Fruit fly (Drosophila melanogaster) whole organism, embryonic: Measurements from ENCODE around the gene CG32639.

Experiments
- Adf1 ChIP-seq: fragments of 200-800 bp; sonication (Bioruptor generic); IDR thresholded peaks from 2 replicates; pipeline ENCODE4 v1.3.6; 2022; ENCODE audit warnings: missing biosample characterization, missing genetic modification characterization
- Antp ChIP-seq: fragments of 200-800 bp; sonication (Bioruptor generic); optimal IDR thresholded peaks from 3 replicates; lab custom pipeline; 2016; ENCODE audit warnings: missing biosample characterization, missing genetic modification characterization
- Atf3 ChIP-seq: fragments of 200-800 bp; sonication (Bioruptor generic); optimal IDR thresholded peaks from 3 replicates; lab custom pipeline; 2016; ENCODE audit warnings: missing biosample characterization, missing genetic modification characterization
- Awh ChIP-seq: fragments of 200-800 bp; sonication (Bioruptor generic); IDR thresholded peaks from 2 replicates; pipeline ENCODE4, ENCODE4 v1.3.6; 2022; ENCODE audit warnings: missing biosample characterization, missing genetic modification characterization
- CG1024 ChIP-seq: fragments of 200-800 bp; sonication (Bioruptor generic); IDR thresholded peaks from 2 replicates; pipeline ENCODE4 v1.3.6; 2022; ENCODE audit warnings: missing biosample characterization, missing genetic modification characterization
- CG12391 ChIP-seq: fragments of 200-800 bp; sonication (Bioruptor generic); optimal IDR thresholded peaks from 3 replicates; lab custom pipeline; 2018; ENCODE audit warnings: missing biosample characterization, mild to moderate bottlenecking, missing genetic modification characterization, moderate library complexity
- CG1529 ChIP-seq: fragments of 200-800 bp; sonication (Bioruptor generic); optimal IDR thresholded peaks from 3 replicates; lab custom pipeline; 2018; ENCODE audit warnings: missing biosample characterization, missing genetic modification characterization
- CG17802 ChIP-seq: fragments of 200-800 bp; sonication (Bioruptor generic); optimal IDR thresholded peaks from 2 replicates; lab custom pipeline; 2018; ENCODE audit warnings: missing biosample characterization, mild to moderate bottlenecking, missing genetic modification characterization, moderate library complexity
- CG18764 ChIP-seq: fragments of 200-800 bp; sonication (Bioruptor generic); optimal IDR thresholded peaks from 3 replicates; lab custom pipeline; 2016; ENCODE audit warnings: missing biosample characterization, missing genetic modification characterization
- CG2120 ChIP-seq: fragments of 200-800 bp; sonication (Bioruptor generic); optimal IDR thresholded peaks from 3 replicates; lab custom pipeline; 2016; ENCODE audit warnings: missing biosample characterization, missing genetic modification characterization
- CG32532 ChIP-seq: fragments of 200-800 bp; sonication (Bioruptor generic); IDR thresholded peaks from 2 replicates; pipeline ENCODE4 v1.3.6; 2022; ENCODE audit warnings: missing biosample characterization, missing genetic modification characterization
- CG33557 ChIP-seq: fragments of 200-800 bp; sonication (Bioruptor generic); optimal IDR thresholded peaks from 2 replicates; lab custom pipeline; 2019; ENCODE audit warnings: missing biosample characterization, mild to moderate bottlenecking, missing genetic modification characterization, moderate library complexity
- CG4617 ChIP-seq: fragments of 200-800 bp; sonication (Bioruptor generic); optimal IDR thresholded peaks from 3 replicates; lab custom pipeline; 2016; ENCODE audit warnings: missing biosample characterization, missing genetic modification characterization, borderline replicate concordance
- CG6683 ChIP-seq: fragments of 200-800 bp; sonication (Bioruptor generic); optimal IDR thresholded peaks from 2 replicates; lab custom pipeline; 2017; ENCODE audit warnings: missing biosample characterization, mild to moderate bottlenecking, missing genetic modification characterization, missing genetic modification reagents
- CG7928 ChIP-seq: fragments of 200-800 bp; sonication (Bioruptor generic); optimal IDR thresholded peaks from 2 replicates; lab custom pipeline; 2017; ENCODE audit warnings: missing biosample characterization, mild to moderate bottlenecking, missing genetic modification characterization
- CkIIα-i1 ChIP-seq: fragments of 200-800 bp; sonication (Bioruptor generic); IDR thresholded peaks from 2 replicates; pipeline ENCODE4 v1.3.6; 2022; ENCODE audit warnings: missing biosample characterization, missing genetic modification characterization
- D ChIP-seq, 2 experiments: fragments of 200-800 bp in 1 of 2; fragments of >200 bp in 1 of 2; sonication (Bioruptor generic) in 1 of 2; optimal IDR thresholded peaks; 2 replicates in 1 of 2; 3 replicates in 1 of 2; lab custom pipeline; 2017; ENCODE audit warnings: mild to moderate bottlenecking in 1 of 2, missing biosample characterization in 1 of 2, missing genetic modification characterization in 1 of 2, missing genetic modification reagents in 1 of 2
- Dll ChIP-seq: fragments of 200-800 bp; sonication (Bioruptor generic); IDR thresholded peaks from 4 replicates; pipeline ENCODE4 v1.3.6; 2022; ENCODE audit warnings: missing biosample characterization, missing genetic modification characterization; ENCODE audit not compliant: partially characterized antibody
- Doc3 ChIP-seq: fragments of 200-800 bp; sonication (Bioruptor generic); IDR thresholded peaks from 3 replicates; pipeline ENCODE4 v1.3.6; 2022; ENCODE audit warnings: missing biosample characterization, missing genetic modification characterization; ENCODE audit not compliant: partially characterized antibody
- Dp ChIP-seq: fragments of 200-800 bp; sonication (Bioruptor generic); optimal IDR thresholded peaks from 2 replicates; lab custom pipeline; 2018; ENCODE audit warnings: missing biosample characterization, mild to moderate bottlenecking, missing genetic modification characterization, moderate library complexity
- H2.0 ChIP-seq: fragments of 200-800 bp; sonication (Bioruptor generic); IDR thresholded peaks from 2 replicates; pipeline ENCODE4 v1.3.6; 2022; ENCODE audit warnings: missing biosample characterization, missing genetic modification characterization
- HLHmδ ChIP-seq: fragments of 200-800 bp; sonication (Bioruptor generic); optimal IDR thresholded peaks from 2 replicates; lab custom pipeline; 2018; ENCODE audit warnings: missing biosample characterization, mild to moderate bottlenecking, missing genetic modification characterization, moderate library complexity
- Hmr ChIP-seq: fragments of 200-800 bp; sonication (Bioruptor generic); optimal IDR thresholded peaks from 3 replicates; lab custom pipeline; 2017; ENCODE audit warnings: mild to moderate bottlenecking, missing biosample characterization, missing genetic modification reagents, missing genetic modification characterization
- Ptx1 ChIP-seq: fragments of 200-800 bp; sonication (Bioruptor generic); IDR thresholded peaks from 2 replicates; pipeline ENCODE4 v1.3.6; 2022; ENCODE audit warnings: missing biosample characterization, missing genetic modification characterization
- Side ChIP-seq: fragments of 200-800 bp; sonication (Bioruptor generic); optimal IDR thresholded peaks from 2 replicates; lab custom pipeline; 2016; ENCODE audit warnings: missing biosample characterization, missing genetic modification characterization
- bsh ChIP-seq, 2 experiments: fragments of 200-800 bp; sonication (Bioruptor generic); optimal IDR thresholded peaks; 2 replicates each; lab custom pipeline; 2017 to 2018; ENCODE audit warnings: mild to moderate bottlenecking in 2 of 2, missing biosample characterization in 2 of 2, missing genetic modification characterization in 2 of 2, moderate library complexity in 1 of 2
- caup ChIP-seq: fragments of 200-800 bp; sonication (Bioruptor generic); optimal IDR thresholded peaks from 3 replicates; lab custom pipeline; 2017; ENCODE audit warnings: missing biosample characterization, mild to moderate bottlenecking, missing genetic modification characterization, moderate library complexity; ENCODE audit not compliant: severe bottlenecking
- chinmo ChIP-seq: fragments of 200-800 bp; sonication (Bioruptor generic); IDR thresholded peaks from 4 replicates; pipeline ENCODE4 v1.3.6; 2022; ENCODE audit warnings: missing biosample characterization, missing genetic modification characterization; ENCODE audit not compliant: partially characterized antibody
- croc ChIP-seq: fragments of 200-800 bp; sonication (Bioruptor generic); conservative IDR thresholded peaks from 3 replicates; pipeline ENCODE4 v1.3.6; 2022; ENCODE audit warnings: missing biosample characterization, missing genetic modification characterization
- dati ChIP-seq: fragments of 200-800 bp; sonication (Bioruptor generic); IDR thresholded peaks from 2 replicates; pipeline ENCODE4 v1.3.6; 2022; ENCODE audit warnings: missing biosample characterization, missing genetic modification characterization
- fd64A ChIP-seq: fragments of 200-800 bp; sonication (Bioruptor generic); optimal IDR thresholded peaks from 3 replicates; lab custom pipeline; 2018; ENCODE audit warnings: missing biosample characterization, mild to moderate bottlenecking, missing genetic modification characterization
- fru ChIP-seq: fragments of >200 bp; optimal IDR thresholded peaks from 2 replicates; lab custom pipeline; 2017
- hkb ChIP-seq, 2 experiments: fragments of 200-800 bp in 1 of 2; fragments of >200 bp in 1 of 2; sonication (Bioruptor generic) in 1 of 2; IDR thresholded peaks in 1 of 2; optimal IDR thresholded peaks in 1 of 2; 2 replicates each; pipeline versions ENCODE4 v1.3.6 to Lab custom; 2017 to 2022; ENCODE audit warnings: missing biosample characterization in 1 of 2, missing genetic modification characterization in 1 of 2
- klu ChIP-seq: fragments of 200-800 bp; sonication (Bioruptor generic); IDR thresholded peaks from 2 replicates; pipeline ENCODE4 v1.3.6; 2022; ENCODE audit warnings: missing biosample characterization, missing genetic modification characterization
- lbe ChIP-seq: fragments of 200-800 bp; sonication (Bioruptor generic); optimal IDR thresholded peaks from 2 replicates; lab custom pipeline; 2016; ENCODE audit warnings: missing biosample characterization, mild to moderate bottlenecking, missing genetic modification characterization
- onecut ChIP-seq: fragments of 200-800 bp; sonication (Bioruptor generic); IDR thresholded peaks from 2 replicates; pipeline ENCODE4 v1.3.6; 2022; ENCODE audit warnings: missing biosample characterization, missing genetic modification characterization
- pan ChIP-seq, 4 experiments: fragments of >200 bp in 3 of 4; fragments of 200-800 bp in 1 of 4; sonication (Bioruptor generic) in 1 of 4; optimal IDR thresholded peaks in 3 of 4; IDR thresholded peaks in 1 of 4; 2 replicates each; pipeline versions ENCODE4 v1.3.6 to Lab custom; 2017 to 2022; ENCODE audit warnings: missing biosample characterization in 2 of 4, missing genetic modification characterization in 2 of 4, mixed read lengths in 1 of 4
- prd ChIP-seq, 3 experiments: fragments of >200 bp in 2 of 3; fragments of 200-800 bp in 1 of 3; sonication (Bioruptor generic) in 1 of 3; optimal IDR thresholded peaks in 2 of 3; IDR thresholded peaks in 1 of 3; 2 replicates in 2 of 3; 3 replicates in 1 of 3; pipeline versions ENCODE4 v1.3.6 to Lab custom; 2017 to 2022; ENCODE audit warnings: missing biosample characterization in 1 of 3, missing genetic modification characterization in 1 of 3
- pum ChIP-seq: fragments of 200-800 bp; sonication (Bioruptor generic); optimal IDR thresholded peaks from 2 replicates; lab custom pipeline; 2016; ENCODE audit warnings: missing biosample characterization, missing genetic modification characterization
- row ChIP-seq: fragments of 200-800 bp; sonication (Bioruptor generic); IDR thresholded peaks from 3 replicates; pipeline ENCODE4 v1.3.6; 2022; ENCODE audit warnings: missing biosample characterization, missing genetic modification characterization
- salm ChIP-seq: fragments of 200-800 bp; sonication (Bioruptor generic); optimal IDR thresholded peaks from 2 replicates; lab custom pipeline; 2018; ENCODE audit warnings: missing biosample characterization, mild to moderate bottlenecking, missing genetic modification characterization
- stc ChIP-seq: fragments of 200-800 bp; sonication (Bioruptor generic); IDR thresholded peaks from 2 replicates; pipeline ENCODE4 v1.3.6; 2022; ENCODE audit warnings: missing biosample characterization, missing genetic modification characterization
- sug ChIP-seq: fragments of 200-800 bp; optimal IDR thresholded peaks from 2 replicates; lab custom pipeline; 2019; ENCODE audit warnings: missing biosample characterization, mild to moderate bottlenecking, missing genetic modification characterization, moderate library complexity
- tio ChIP-seq: fragments of 200-800 bp; sonication (Bioruptor generic); optimal IDR thresholded peaks from 2 replicates; lab custom pipeline; 2017; ENCODE audit warnings: missing biosample characterization, missing genetic modification characterization, inconsistent platforms
- vvl ChIP-seq: fragments of 200-800 bp; sonication (Bioruptor generic); IDR thresholded peaks from 2 replicates; pipeline ENCODE4 v1.3.6; 2022; ENCODE audit warnings: missing biosample characterization, missing genetic modification characterization
- wor ChIP-seq: fragments of 200-800 bp; sonication (Bioruptor generic); IDR thresholded peaks from 2 replicates; pipeline ENCODE4 v1.3.6; 2022; ENCODE audit warnings: missing biosample characterization, missing genetic modification characterization

Gene CG32639

dm6 chrX:13232406-13233195 is 3.8 kb downstream of the CG32639 start (continued):
- TF ChIP-seq klu (GFP tag; lab: Robert Waterston, UW) (peak; percentile 42; the same call in 1 of the 2 replicates), fd64A (GFP tag; lab: Kevin White, UChicago) (peak; percentile 45), Antp (GFP tag; lab: Kevin White, UChicago) (peak; percentile 76), CG2120 (peak; percentile 56), Side (GFP tag; lab: Kevin White, UChicago) (peak; percentile 56), HLHmδ (GFP tag; lab: Kevin White, UChicago) (no peak), wor (GFP tag; lab: Robert Waterston, UW) (peak; percentile 28; the same call in 1 of the 2 replicates), CkIIα-i1 (no peak), H2.0 (GFP tag; lab: Robert Waterston, UW) (peak; percentile 83), CG6683 (GFP tag; lab: Kevin White, UChicago) (peak; percentile 44), onecut (peak; percentile 77), sug (tag; lab: Kevin White, UChicago) (peak; percentile 0), dati (GFP tag; lab: Robert Waterston, UW) (peak; percentile 72), CG4617 (GFP tag; lab: Kevin White, UChicago) (peak; percentile 32), D (optimal IDR thresholded peaks at IDR 0.05; lab: Kevin White, UChicago) (no peak), D (GFP tag; optimal IDR thresholded peaks at IDR 0.05; lab: Kevin White, UChicago) (peak; percentile 56), Dp (GFP tag; lab: Kevin White, UChicago) (no peak), caup (GFP tag; lab: Kevin White, UChicago) (peak; percentile 60), CG1024 (GFP tag; lab: Robert Waterston, UW) (peak; percentile 71; the same call in 1 of the 2 replicates), prd (optimal IDR thresholded peaks at IDR 0.05; lab: Kevin White, UChicago) (no peak), prd (GFP tag; IDR thresholded peaks at IDR 0.05; lab: Robert Waterston, UW) (peak; percentile 83), CG7928 (GFP tag; lab: Kevin White, UChicago) (no peak), bsh (GFP tag; optimal IDR thresholded peaks at IDR 0.05; lab: Kevin White, UChicago) (peak in 1 of 2 experiments; percentile 75), hkb (optimal IDR thresholded peaks at IDR 0.05; lab: Kevin White, UChicago) (no peak), hkb (GFP tag; IDR thresholded peaks at IDR 0.05; lab: Robert Waterston, UW) (peak; percentile 73), salm (tag; lab: Kevin White, UChicago) (peak; percentile 44), pum (peak; percentile 68), croc (GFP tag; lab: Robert Waterston, UW) (peak; percentile 55; the same call in 2 of the 3 replicates), Ptx1 (GFP tag; lab: Robert Waterston, UW) (peak; percentile 86), vvl (GFP tag; lab: Robert Waterston, UW) (peak; percentile 88), chinmo (GFP tag; lab: Robert Waterston, UW) (0 out of 4 replicates have a peak, but pooled peaks have one; percentile 53), CG33557 (GFP tag; lab: Kevin White, UChicago) (no peak), row (GFP tag; lab: Robert Waterston, UW) (peak; percentile 76), Atf3 (peak; percentile 68), Doc3 (GFP tag; lab: Robert Waterston, UW) (no peak), pan (optimal IDR thresholded peaks at IDR 0.05; lab: Kevin White, UChicago) (no peak), pan (GFP tag; optimal IDR thresholded peaks at IDR 0.05 in 1 of 2, IDR thresholded peaks at IDR 0.05 in 1 of 2) (peak in 1 of 2 experiments; percentile 84), Dll (GFP tag; lab: Robert Waterston, UW) (no peak), CG17802 (tag; lab: Kevin White, UChicago) (peak; percentile 52), stc (GFP tag; lab: Robert Waterston, UW) (peak; percentile 81), Awh (GFP tag; lab: Robert Waterston, UW) (peak; percentile 81), CG18764 (GFP tag; lab: Kevin White, UChicago) (peak; percentile 7), lbe (no peak), CG32532 (GFP tag; lab: Robert Waterston, UW) (peak; percentile 73), Hmr (GFP tag; lab: Kevin White, UChicago) (peak; percentile 72), CG1529 (GFP tag; lab: Kevin White, UChicago) (peak; percentile 53), tio (peak; percentile 24), CG12391 (tag; lab: Kevin White, UChicago) (peak; percentile 67), fru (lab: Kevin White, UChicago) (no peak), Adf1 (GFP tag; lab: Robert Waterston, UW) (no peak)
